Fruit fly (Drosophila melanogaster) whole organism, embryonic: ENCODE results near the gene Gem2.

ENCODE experiments used
- ATbp ChIP-seq: fragments of 200-800 bp; sonication (Bioruptor generic); optimal IDR thresholded peaks from 2 replicates; lab custom pipeline; 2017; ENCODE audit warnings: missing biosample characterization, mild to moderate bottlenecking, missing genetic modification characterization, missing genetic modification reagents
- Antp ChIP-seq: fragments of 200-800 bp; sonication (Bioruptor generic); optimal IDR thresholded peaks from 3 replicates; lab custom pipeline; 2016; ENCODE audit warnings: missing biosample characterization, missing genetic modification characterization
- Blimp-1 ChIP-seq: fragments of 200-800 bp; sonication (Bioruptor generic); optimal IDR thresholded peaks from 3 replicates; lab custom pipeline; 2018; ENCODE audit warnings: missing biosample characterization, missing genetic modification characterization, mild to moderate bottlenecking, moderate library complexity, missing genetic modification reagents
- BtbVII ChIP-seq: fragments of 200-800 bp; sonication (Bioruptor generic); optimal IDR thresholded peaks from 3 replicates; lab custom pipeline; 2017; ENCODE audit warnings: missing biosample characterization, mild to moderate bottlenecking, missing genetic modification characterization
- CG10209 ChIP-seq: fragments of 200-800 bp; sonication (Bioruptor generic); optimal IDR thresholded peaks from 3 replicates; lab custom pipeline; 2017; ENCODE audit warnings: missing biosample characterization, mild to moderate bottlenecking, missing genetic modification characterization, missing genetic modification reagents
- CG11695 ChIP-seq: fragments of 200-800 bp; sonication (Bioruptor generic); IDR thresholded peaks from 3 replicates; pipeline ENCODE4 v1.3.6; 2022; ENCODE audit warnings: missing biosample characterization, missing genetic modification characterization
- CG12769 ChIP-seq: fragments of 200-800 bp; sonication (Bioruptor generic); optimal IDR thresholded peaks from 2 replicates; lab custom pipeline; 2019; ENCODE audit warnings: missing biosample characterization, mild to moderate bottlenecking, missing genetic modification characterization, moderate library complexity
- CG13287 ChIP-seq: fragments of 200-800 bp; sonication (Bioruptor generic); IDR thresholded peaks from 2 replicates; pipeline ENCODE4 v1.3.6; 2022; ENCODE audit warnings: missing biosample characterization, missing genetic modification characterization; ENCODE audit not compliant: partially characterized antibody
- CG14014 ChIP-seq: fragments of 200-800 bp; sonication (Bioruptor generic); IDR thresholded peaks from 2 replicates; pipeline ENCODE4 v1.3.6; 2022; ENCODE audit warnings: missing biosample characterization, missing genetic modification characterization
- CG15073 ChIP-seq: fragments of 200-800 bp; sonication (Bioruptor generic); optimal IDR thresholded peaks from 2 replicates; lab custom pipeline; 2016; ENCODE audit warnings: missing biosample characterization, missing genetic modification characterization
- CG15514 ChIP-seq: fragments of 200-800 bp; sonication (Bioruptor generic); optimal IDR thresholded peaks from 3 replicates; lab custom pipeline; 2017; ENCODE audit warnings: missing biosample characterization, missing genetic modification characterization, mild to moderate bottlenecking, moderate library complexity, missing genetic modification reagents
- CG17385 ChIP-seq: fragments of 200-800 bp; sonication (Bioruptor generic); optimal IDR thresholded peaks from 3 replicates; lab custom pipeline; 2018; ENCODE audit warnings: missing biosample characterization, mild to moderate bottlenecking, missing genetic modification characterization
- CG2202 ChIP-seq: fragments of 200-800 bp; sonication (Bioruptor generic); optimal IDR thresholded peaks from 2 replicates; lab custom pipeline; 2018; ENCODE audit warnings: missing biosample characterization, mild to moderate bottlenecking, missing genetic modification characterization
- CG31224 ChIP-seq: fragments of 200-800 bp; sonication (Bioruptor generic); IDR thresholded peaks from 2 replicates; pipeline ENCODE4 v1.3.6; 2022; ENCODE audit warnings: missing biosample characterization, missing genetic modification characterization
- CG31441 ChIP-seq: fragments of 200-800 bp; sonication (Bioruptor generic); IDR thresholded peaks from 2 replicates; pipeline ENCODE4 v1.3.6; 2022; ENCODE audit warnings: missing biosample characterization, missing genetic modification characterization
- CG42726 ChIP-seq: fragments of 200-800 bp; sonication (Bioruptor generic); IDR thresholded peaks from 2 replicates; pipeline ENCODE4 v1.3.6; 2022; ENCODE audit warnings: missing biosample characterization, missing genetic modification characterization; ENCODE audit not compliant: partially characterized antibody
- CG6813 ChIP-seq: fragments of 200-800 bp; sonication (Bioruptor generic); optimal IDR thresholded peaks from 2 replicates; lab custom pipeline; 2017; ENCODE audit warnings: missing biosample characterization, missing genetic modification characterization, mild to moderate bottlenecking, moderate library complexity, missing genetic modification reagents
- CG7839 ChIP-seq: fragments of 200-800 bp; sonication (Bioruptor generic); optimal IDR thresholded peaks from 3 replicates; lab custom pipeline; 2018; ENCODE audit warnings: missing biosample characterization, mild to moderate bottlenecking, missing genetic modification characterization, moderate library complexity
- CG8281 ChIP-seq: fragments of 200-800 bp; sonication (Bioruptor generic); optimal IDR thresholded peaks from 2 replicates; lab custom pipeline; 2018; ENCODE audit warnings: missing biosample characterization, mild to moderate bottlenecking, missing genetic modification characterization, moderate library complexity
- CHES-1-like ChIP-seq: fragments of 200-800 bp; sonication (Bioruptor generic); optimal IDR thresholded peaks from 2 replicates; lab custom pipeline; 2016; ENCODE audit warnings: missing biosample characterization, missing genetic modification characterization
- D ChIP-seq, 2 experiments: fragments of 200-800 bp in 1 of 2; fragments of >200 bp in 1 of 2; sonication (Bioruptor generic) in 1 of 2; optimal IDR thresholded peaks; 2 replicates in 1 of 2; 3 replicates in 1 of 2; lab custom pipeline; 2017; ENCODE audit warnings: mild to moderate bottlenecking in 1 of 2, missing biosample characterization in 1 of 2, missing genetic modification characterization in 1 of 2, missing genetic modification reagents in 1 of 2
- Doc2 ChIP-seq: fragments of 200-800 bp; sonication (Bioruptor generic); IDR thresholded peaks from 2 replicates; pipeline ENCODE4 v1.3.6; 2022; ENCODE audit warnings: missing biosample characterization, missing genetic modification characterization
- Fer1 ChIP-seq: fragments of 200-800 bp; sonication (Bioruptor generic); optimal IDR thresholded peaks from 2 replicates; lab custom pipeline; 2017; ENCODE audit warnings: missing biosample characterization, mild to moderate bottlenecking, missing genetic modification characterization
- Fer2 ChIP-seq: fragments of 200-800 bp; sonication (Bioruptor generic); optimal IDR thresholded peaks from 2 replicates; lab custom pipeline; 2018; ENCODE audit warnings: missing biosample characterization, mild to moderate bottlenecking, missing genetic modification characterization, moderate library complexity
- Fer3 ChIP-seq: fragments of 200-800 bp; sonication (Bioruptor generic); optimal IDR thresholded peaks from 2 replicates; lab custom pipeline; 2018; ENCODE audit warnings: missing biosample characterization, mild to moderate bottlenecking, missing genetic modification characterization, moderate library complexity
- Hr39 ChIP-seq: fragments of >200 bp; optimal IDR thresholded peaks from 2 replicates; lab custom pipeline; 2017
- Meics ChIP-seq: fragments of 200-800 bp; sonication (Bioruptor generic); optimal IDR thresholded peaks from 2 replicates; lab custom pipeline; 2017; ENCODE audit warnings: missing biosample characterization, mild to moderate bottlenecking, missing genetic modification characterization
- Mes4 ChIP-seq: fragments of 200-800 bp; sonication (Bioruptor generic); optimal IDR thresholded peaks from 2 replicates; lab custom pipeline; 2016; ENCODE audit warnings: missing biosample characterization, missing genetic modification characterization
- Sox100B ChIP-seq: fragments of 200-800 bp; sonication (Bioruptor generic); optimal IDR thresholded peaks from 3 replicates; lab custom pipeline; 2018; ENCODE audit warnings: missing biosample characterization, mild to moderate bottlenecking, missing genetic modification characterization
- bcd ChIP-seq: fragments of 200-800 bp; sonication (Bioruptor generic); optimal IDR thresholded peaks from 2 replicates; lab custom pipeline; 2017; ENCODE audit warnings: missing biosample characterization, mild to moderate bottlenecking, missing genetic modification characterization
- cg ChIP-seq: fragments of 200-800 bp; sonication (Bioruptor generic); optimal IDR thresholded peaks from 3 replicates; lab custom pipeline; 2019; ENCODE audit warnings: missing biosample characterization, mild to moderate bottlenecking, missing genetic modification characterization, moderate library complexity
- chinmo ChIP-seq: fragments of 200-800 bp; sonication (Bioruptor generic); IDR thresholded peaks from 4 replicates; pipeline ENCODE4 v1.3.6; 2022; ENCODE audit warnings: missing biosample characterization, missing genetic modification characterization; ENCODE audit not compliant: partially characterized antibody
- cwo ChIP-seq: fragments of 200-800 bp; sonication (Bioruptor generic); optimal IDR thresholded peaks from 3 replicates; lab custom pipeline; 2017; ENCODE audit warnings: missing biosample characterization, missing genetic modification characterization, mild to moderate bottlenecking, moderate library complexity, missing genetic modification reagents
- ftz-f1 ChIP-seq: fragments of 200-800 bp; sonication (Bioruptor generic); optimal IDR thresholded peaks from 2 replicates; lab custom pipeline; 2016; ENCODE audit warnings: missing biosample characterization, missing genetic modification characterization
- gem ChIP-seq: fragments of 200-800 bp; sonication (Bioruptor generic); optimal IDR thresholded peaks from 2 replicates; lab custom pipeline; 2019; ENCODE audit warnings: missing biosample characterization, mild to moderate bottlenecking, missing genetic modification characterization, moderate library complexity
- hkb ChIP-seq, 2 experiments: fragments of 200-800 bp in 1 of 2; fragments of >200 bp in 1 of 2; sonication (Bioruptor generic) in 1 of 2; IDR thresholded peaks in 1 of 2; optimal IDR thresholded peaks in 1 of 2; 2 replicates each; pipeline versions ENCODE4 v1.3.6 to Lab custom; 2017 to 2022; ENCODE audit warnings: missing biosample characterization in 1 of 2, missing genetic modification characterization in 1 of 2
- kni ChIP-seq: fragments of 200-800 bp; sonication (Bioruptor generic); optimal IDR thresholded peaks from 3 replicates; lab custom pipeline; 2017; ENCODE audit warnings: mild to moderate bottlenecking, missing biosample characterization, missing genetic modification reagents, missing genetic modification characterization
- org-1 ChIP-seq: fragments of 200-800 bp; sonication (Bioruptor generic); optimal IDR thresholded peaks from 2 replicates; lab custom pipeline; 2017; ENCODE audit warnings: missing biosample characterization, missing genetic modification characterization
- prd ChIP-seq, 3 experiments: fragments of >200 bp in 2 of 3; fragments of 200-800 bp in 1 of 3; sonication (Bioruptor generic) in 1 of 3; optimal IDR thresholded peaks in 2 of 3; IDR thresholded peaks in 1 of 3; 2 replicates in 2 of 3; 3 replicates in 1 of 3; pipeline versions ENCODE4 v1.3.6 to Lab custom; 2017 to 2022; ENCODE audit warnings: missing biosample characterization in 1 of 3, missing genetic modification characterization in 1 of 3
- rib ChIP-seq: fragments of 200-800 bp; sonication (Bioruptor generic); IDR thresholded peaks from 2 replicates; pipeline ENCODE4 v1.3.6; 2022; ENCODE audit warnings: missing biosample characterization, missing genetic modification characterization
- row ChIP-seq: fragments of 200-800 bp; sonication (Bioruptor generic); IDR thresholded peaks from 3 replicates; pipeline ENCODE4 v1.3.6; 2022; ENCODE audit warnings: missing biosample characterization, missing genetic modification characterization
- sd ChIP-seq: fragments of 200-800 bp; sonication (Bioruptor generic); optimal IDR thresholded peaks from 3 replicates; lab custom pipeline; 2018; ENCODE audit warnings: missing biosample characterization, mild to moderate bottlenecking, missing genetic modification characterization, moderate library complexity
- sqz ChIP-seq: fragments of 200-800 bp; sonication (Bioruptor generic); optimal IDR thresholded peaks from 3 replicates; lab custom pipeline; 2018; ENCODE audit warnings: missing biosample characterization, mild to moderate bottlenecking, missing genetic modification characterization
- sr ChIP-seq: fragments of 200-800 bp; sonication (Bioruptor generic); IDR thresholded peaks from 3 replicates; pipeline ENCODE4 v1.3.6; 2022; ENCODE audit warnings: missing biosample characterization, missing genetic modification characterization
- twi ChIP-seq: fragments of 200-800 bp; optimal IDR thresholded peaks from 2 replicates; lab custom pipeline; 2019; ENCODE audit warnings: missing biosample characterization, mild to moderate bottlenecking, missing genetic modification characterization, moderate library complexity
- z ChIP-seq: fragments of 200-800 bp; sonication (Bioruptor generic); IDR thresholded peaks from 3 replicates; pipeline ENCODE4 v1.3.6; 2022; ENCODE audit warnings: missing biosample characterization, missing genetic modification characterization

The Gem2 gene

DNA sequence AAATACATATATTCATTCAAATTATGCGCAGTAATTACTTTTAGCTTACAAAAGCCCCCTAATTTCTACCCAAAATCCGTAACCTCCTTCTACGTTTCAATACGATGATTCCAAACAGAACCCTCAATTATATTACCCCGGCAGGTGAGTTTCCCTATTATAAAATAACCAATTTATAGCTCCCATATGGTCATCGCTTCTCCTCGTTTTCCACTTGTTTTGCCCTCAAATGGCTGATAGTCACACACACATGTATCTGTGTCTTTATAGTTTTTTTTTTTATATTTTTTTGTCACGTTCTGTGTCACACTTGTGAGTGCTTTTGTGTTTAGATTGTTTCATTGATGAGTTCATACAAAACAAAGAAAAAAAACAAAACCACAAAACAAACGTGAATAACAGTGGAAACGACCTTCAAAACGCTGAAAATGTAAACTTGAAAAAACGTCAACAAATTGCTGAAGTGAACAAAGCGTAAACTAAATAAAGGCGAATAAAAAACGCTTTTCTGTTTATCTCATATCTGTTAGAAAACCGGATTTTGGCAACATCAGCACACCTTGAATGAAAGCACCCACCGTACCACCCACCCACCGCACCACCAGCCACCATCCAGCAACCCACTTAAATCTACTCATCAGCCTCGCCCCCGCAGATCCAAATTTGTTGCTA lies 28.9 kb downstream of the Gem2 start (continued):
- TF ChIP-seq Blimp-1 (GFP tag; lab: Kevin White, UChicago) (peak; percentile 33), Antp (no peak), row (GFP tag; lab: Robert Waterston, UW) (peak; percentile 24; the same call in 2 of the 3 replicates), CG2202 (tag; lab: Kevin White, UChicago) (no peak), CG6813 (GFP tag; lab: Kevin White, UChicago) (peak; percentile 25), CG31441 (GFP tag; lab: Robert Waterston, UW) (0 out of 2 replicates have a peak, but pooled peaks have one; percentile 22), gem (tag; lab: Kevin White, UChicago) (peak; percentile 45), ATbp (GFP tag; lab: Kevin White, UChicago) (peak; percentile 23), CG42726 (GFP tag; lab: Robert Waterston, UW) (no peak), sr (peak; percentile 98), CG15073 (GFP tag; lab: Kevin White, UChicago) (no peak), CG17385 (GFP tag; lab: Kevin White, UChicago) (peak; percentile 0), CG15514 (GFP tag; lab: Kevin White, UChicago) (peak; percentile 45), Doc2 (no peak), cg (GFP tag; lab: Kevin White, UChicago) (peak; percentile 42), Fer3 (tag; lab: Kevin White, UChicago) (peak; percentile 48), sqz (peak; percentile 80), prd (optimal IDR thresholded peaks at IDR 0.05; lab: Kevin White, UChicago) (no peak), prd (GFP tag; IDR thresholded peaks at IDR 0.05; lab: Robert Waterston, UW) (peak; percentile 48; the same call in 1 of the 3 replicates), D (optimal IDR thresholded peaks at IDR 0.05; lab: Kevin White, UChicago) (no peak), D (GFP tag; optimal IDR thresholded peaks at IDR 0.05; lab: Kevin White, UChicago) (peak; percentile 6), CG11695 (GFP tag; lab: Robert Waterston, UW) (peak; percentile 31; the same call in 1 of the 3 replicates), Meics (GFP tag; lab: Kevin White, UChicago) (peak; percentile 32), sd (tag; lab: Kevin White, UChicago) (peak; percentile 80), CG10209 (GFP tag; lab: Kevin White, UChicago) (peak; percentile 29), BtbVII (GFP tag; lab: Kevin White, UChicago) (peak; percentile 19), CHES-1-like (GFP tag; lab: Kevin White, UChicago) (peak; percentile 1), Mes4 (GFP tag; lab: Kevin White, UChicago) (no peak), Hr39 (no peak), chinmo (GFP tag; lab: Robert Waterston, UW) (peak; percentile 86), hkb (optimal IDR thresholded peaks at IDR 0.05; lab: Kevin White, UChicago) (no peak), hkb (GFP tag; IDR thresholded peaks at IDR 0.05; lab: Robert Waterston, UW) (0 out of 2 replicates have a peak, but pooled peaks have one; percentile 21), kni (GFP tag; lab: Kevin White, UChicago) (peak; percentile 9), CG12769 (tag; lab: Kevin White, UChicago) (peak; percentile 71), bcd (peak; percentile 40), CG8281 (tag; lab: Kevin White, UChicago) (peak; percentile 54), CG13287 (GFP tag; lab: Robert Waterston, UW) (peak; percentile 30; the same call in 1 of the 2 replicates), Fer1 (GFP tag; lab: Kevin White, UChicago) (peak; percentile 70), CG31224 (peak; percentile 11; the same call in 1 of the 2 replicates), org-1 (GFP tag; lab: Kevin White, UChicago) (peak; percentile 8), CG14014 (GFP tag; lab: Robert Waterston, UW) (no peak), z (GFP tag; lab: Robert Waterston, UW) (0 out of 3 replicates have a peak, but pooled peaks have one; percentile 62), cwo (GFP tag; lab: Kevin White, UChicago) (peak; percentile 94), CG7839 (tag; lab: Kevin White, UChicago) (peak; percentile 12), rib (GFP tag; lab: Robert Waterston, UW) (peak; percentile 76; the same call in 1 of the 2 replicates), Fer2 (peak; percentile 2), Sox100B (no peak), ftz-f1 (GFP tag; lab: Kevin White, UChicago) (peak; percentile 69), twi (tag; lab: Kevin White, UChicago) (peak; percentile 40)
